Fruit fly (Drosophila melanogaster) whole organism, wandering third instar larva: ENCODE measurements around the gene CG4161.
A peak's percentile ranks its signal among the peaks of the same experiment; 100 is the strongest.

ENCODE experiments used
- Abd-B ChIP-seq: fragments of >200 bp; optimal IDR thresholded peaks from 2 replicates; lab custom pipeline; 2017; ENCODE audit warnings: missing biosample characterization, missing genetic modification characterization
- CG32264 ChIP-seq: fragments of 200-800 bp; sonication (Bioruptor generic); optimal IDR thresholded peaks from 2 replicates; lab custom pipeline; 2016; ENCODE audit warnings: missing biosample characterization, missing genetic modification characterization
- CG9705 ChIP-seq: fragments of 200-800 bp; sonication (Bioruptor generic); optimal IDR thresholded peaks from 2 replicates; lab custom pipeline; 2018; ENCODE audit warnings: missing biosample characterization, mild to moderate bottlenecking, missing genetic modification characterization
- CrebA ChIP-seq: fragments of 200-800 bp; sonication (Bioruptor generic); optimal IDR thresholded peaks from 2 replicates; lab custom pipeline; 2016; ENCODE audit warnings: missing biosample characterization, mild to moderate bottlenecking, missing genetic modification characterization, borderline replicate concordance
- Dfd ChIP-seq: fragments of >200 bp; optimal IDR thresholded peaks from 2 replicates; lab custom pipeline; 2017; ENCODE audit warnings: missing biosample characterization, missing genetic modification characterization
- HLH106 ChIP-seq: fragments of 200-800 bp; optimal IDR thresholded peaks from 3 replicates; lab custom pipeline; 2019; ENCODE audit warnings: missing biosample characterization, mild to moderate bottlenecking, missing genetic modification characterization, moderate library complexity
- Hr78 ChIP-seq: fragments of >200 bp; optimal IDR thresholded peaks from 2 replicates; lab custom pipeline; 2017; ENCODE audit warnings: missing biosample characterization, missing genetic modification characterization
- Hr83 ChIP-seq: fragments of 200-300 bp; sonication (Bioruptor generic); optimal IDR thresholded peaks from 2 replicates; lab custom pipeline; 2016; ENCODE audit warnings: missing biosample characterization, mild to moderate bottlenecking, missing genetic modification characterization, moderate library complexity; ENCODE audit not compliant: poor library complexity, severe bottlenecking
- Jra ChIP-seq: sonication (Bioruptor generic); optimal IDR thresholded peaks from 2 replicates; lab custom pipeline; 2016; ENCODE audit warnings: missing biosample characterization, missing genetic modification characterization
- Mio ChIP-seq: sonication (Bioruptor generic); optimal IDR thresholded peaks from 2 replicates; lab custom pipeline; 2016; ENCODE audit warnings: missing biosample characterization, missing genetic modification characterization
- Myc ChIP-seq: fragments of >200 bp; optimal IDR thresholded peaks from 2 replicates; lab custom pipeline; 2017
- N ChIP-seq: fragments of >200 bp; optimal IDR thresholded peaks from 2 replicates; lab custom pipeline; 2018; ENCODE audit warnings: missing biosample characterization, missing external identifiers, missing genetic modification characterization
- OdsH ChIP-seq: fragments of 200-800 bp; sonication (Bioruptor generic); optimal IDR thresholded peaks from 2 replicates; lab custom pipeline; 2016; ENCODE audit warnings: missing biosample characterization, mild to moderate bottlenecking, missing genetic modification characterization
- Rel ChIP-seq, 2 experiments: fragments of 200-800 bp; sonication (Bioruptor generic) in 1 of 2; optimal IDR thresholded peaks; 2 replicates in 1 of 2; 3 replicates in 1 of 2; lab custom pipeline; 2016 to 2019; ENCODE audit warnings: mild to moderate bottlenecking in 2 of 2, missing biosample characterization in 2 of 2, missing genetic modification characterization in 2 of 2, moderate library complexity in 1 of 2
- Sp1 ChIP-seq: fragments of 200-800 bp; sonication (Bioruptor generic); optimal IDR thresholded peaks from 3 replicates; lab custom pipeline; 2019; ENCODE audit warnings: missing biosample characterization, mild to moderate bottlenecking, missing genetic modification characterization, moderate library complexity
- Vsx2 ChIP-seq: fragments of 200-300, 225-300 bp; sonication (Bioruptor generic); optimal IDR thresholded peaks from 2 replicates; lab custom pipeline; 2018; ENCODE audit warnings: missing biosample characterization, missing genetic modification characterization; ENCODE audit not compliant: partially characterized antibody
- br ChIP-seq: fragments of 200-800 bp; sonication (Bioruptor generic); optimal IDR thresholded peaks from 2 replicates; lab custom pipeline; 2016; ENCODE audit warnings: missing biosample characterization, missing genetic modification characterization
- dl ChIP-seq, 2 experiments: fragments of 175-275, 200-275 bp in 1 of 2; fragments of 200-275 bp in 1 of 2; sonication (Bioruptor generic); optimal IDR thresholded peaks; lab custom pipeline; 2018; ENCODE audit warnings: mild to moderate bottlenecking in 2 of 2, missing biosample characterization in 2 of 2, missing genetic modification characterization in 2 of 2, moderate library complexity in 2 of 2; ENCODE audit not compliant: partially characterized antibody in 2 of 2, insufficient read depth in 1 of 2
- dmrt93B ChIP-seq: fragments of 200-800 bp; sonication (Bioruptor generic); optimal IDR thresholded peaks from 2 replicates; lab custom pipeline; 2018; ENCODE audit warnings: missing biosample characterization, mild to moderate bottlenecking, missing genetic modification characterization
- ey ChIP-seq: fragments of 200-800 bp; sonication (Bioruptor generic); optimal IDR thresholded peaks from 2 replicates; lab custom pipeline; 2016; ENCODE audit warnings: missing biosample characterization, missing genetic modification characterization
- foxo ChIP-seq, 2 experiments: fragments of 200-800 bp; sonication (Bioruptor generic); optimal IDR thresholded peaks; 2 replicates in 1 of 2; 3 replicates in 1 of 2; lab custom pipeline; 2016 to 2017; ENCODE audit warnings: missing biosample characterization in 2 of 2, missing genetic modification characterization in 2 of 2
- fru ChIP-seq: fragments of 200-800 bp; sonication (Bioruptor generic); optimal IDR thresholded peaks from 3 replicates; lab custom pipeline; 2016; ENCODE audit warnings: missing biosample characterization, mild to moderate bottlenecking, missing genetic modification characterization
- h ChIP-seq: fragments of 200-800 bp; sonication (Bioruptor generic); optimal IDR thresholded peaks from 3 replicates; lab custom pipeline; 2016; ENCODE audit warnings: missing biosample characterization, mild to moderate bottlenecking, missing genetic modification characterization
- jim ChIP-seq: fragments of 175-275, 200-325 bp; sonication (Bioruptor generic); optimal IDR thresholded peaks from 2 replicates; lab custom pipeline; 2016; ENCODE audit warnings: missing biosample characterization, mild to moderate bottlenecking, missing genetic modification characterization
- lola ChIP-seq: fragments of >200 bp; optimal IDR thresholded peaks from 2 replicates; lab custom pipeline; 2017; ENCODE audit warnings: missing biosample characterization, missing genetic modification characterization
- pan ChIP-seq: fragments of >200 bp; optimal IDR thresholded peaks from 2 replicates; lab custom pipeline; 2017
- psq ChIP-seq: fragments of 200-800 bp; sonication (Bioruptor generic); optimal IDR thresholded peaks from 3 replicates; lab custom pipeline; 2017; ENCODE audit warnings: missing biosample characterization, mild to moderate bottlenecking, missing genetic modification characterization, moderate library complexity
- rgr ChIP-seq: fragments of 200-800 bp; sonication (Bioruptor generic); optimal IDR thresholded peaks from 3 replicates; lab custom pipeline; 2016; ENCODE audit warnings: missing biosample characterization, mild to moderate bottlenecking, missing genetic modification characterization
- sv ChIP-seq: fragments of 200-800 bp; sonication (Bioruptor generic); optimal IDR thresholded peaks from 3 replicates; lab custom pipeline; 2016; ENCODE audit warnings: missing biosample characterization, missing genetic modification characterization
- tai ChIP-seq: sonication (Bioruptor generic); optimal IDR thresholded peaks from 2 replicates; lab custom pipeline; 2016; ENCODE audit warnings: missing biosample characterization, missing genetic modification characterization
- usp ChIP-seq: fragments of >200 bp; optimal IDR thresholded peaks from 2 replicates; lab custom pipeline; 2017; ENCODE audit warnings: missing biosample characterization, missing genetic modification characterization
- woc ChIP-seq: sonication (Bioruptor generic); optimal IDR thresholded peaks from 2 replicates; lab custom pipeline; 2016; ENCODE audit warnings: missing biosample characterization, mild to moderate bottlenecking, missing genetic modification characterization

The CG4161 gene

dm6 chr2L:15465121-15465520, 32.0 kb downstream of the CG4161 start:
- no peak for TF ChIP-seq CG32264 (GFP tag; lab: Kevin White, UChicago)
- TF ChIP-seq fru (GFP tag; lab: Kevin White, UChicago) = no peak
- TF ChIP-seq psq (GFP tag; lab: Kevin White, UChicago) = no peak
- TF ChIP-seq dl (GFP tag; optimal IDR thresholded peaks at IDR 0.05; lab: Kevin White, UChicago; ENCODE audit: insufficient read depth in 1 of 2, partially characterized antibody in 2 of 2) = no peak
- no peak for TF ChIP-seq br (GFP tag; lab: Kevin White, UChicago)
- no peak for TF ChIP-seq pan (lab: Kevin White, UChicago)
- TF ChIP-seq Abd-B (GFP tag; lab: Kevin White, UChicago) = no peak
- peak; percentile 13 for TF ChIP-seq h (GFP tag; lab: Kevin White, UChicago)
- TF ChIP-seq Jra (GFP tag; lab: Kevin White, UChicago) = no peak
- TF ChIP-seq Vsx2 = no peak
- TF ChIP-seq Dfd (GFP tag; lab: Kevin White, UChicago) = no peak
- no peak for TF ChIP-seq HLH106 (tag; lab: Kevin White, UChicago)
- TF ChIP-seq rgr (GFP tag; lab: Kevin White, UChicago) = no peak
- no peak for TF ChIP-seq Mio
- no peak for TF ChIP-seq lola (GFP tag; lab: Kevin White, UChicago)
- TF ChIP-seq ey (GFP tag; lab: Kevin White, UChicago) = peak; percentile 5
- TF ChIP-seq woc (GFP tag; lab: Kevin White, UChicago) = no peak
- TF ChIP-seq foxo (GFP tag; optimal IDR thresholded peaks at IDR 0.05; lab: Kevin White, UChicago) = peak in 1 of 2 experiments; percentile 19
- TF ChIP-seq Hr83 (GFP tag; lab: Kevin White, UChicago) = no peak
- no peak for TF ChIP-seq CG9705 (GFP tag; lab: Kevin White, UChicago)
- no peak for TF ChIP-seq OdsH (GFP tag; lab: Kevin White, UChicago)
- no peak for TF ChIP-seq Rel (GFP tag; optimal IDR thresholded peaks at IDR 0.05; lab: Kevin White, UChicago)
- TF ChIP-seq Rel (tag; optimal IDR thresholded peaks at IDR 0.05; lab: Kevin White, UChicago) = no peak
- TF ChIP-seq CrebA (GFP tag; lab: Kevin White, UChicago) = no peak
- TF ChIP-seq, all 38 proteins: peak for 3

DNA sequence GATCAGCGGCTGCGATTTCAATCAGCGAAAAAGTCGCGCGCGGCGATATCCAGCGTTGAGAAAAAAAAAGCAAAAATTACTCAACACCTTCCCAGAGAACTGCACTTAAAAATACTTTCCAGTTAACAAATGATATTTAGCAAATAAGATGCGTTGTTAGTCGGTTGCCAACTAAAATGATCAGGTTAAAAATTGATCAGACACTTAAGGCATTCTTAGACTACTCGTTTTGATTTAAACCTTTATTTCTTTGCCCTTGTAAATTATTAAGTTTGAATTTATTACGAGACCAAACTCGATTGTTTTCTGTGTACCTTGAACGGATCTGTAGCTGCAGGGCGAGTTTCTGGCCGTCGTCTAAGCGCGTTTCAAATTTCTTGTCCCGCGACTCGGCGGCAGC, 32.8 kb downstream of the CG4161 start:
- TF ChIP-seq h (GFP tag; lab: Kevin White, UChicago) (peak; percentile 36), HLH106 (tag; lab: Kevin White, UChicago) (peak; percentile 17), CG9705 (GFP tag; lab: Kevin White, UChicago) (no peak), OdsH (GFP tag; lab: Kevin White, UChicago) (peak; percentile 33), pan (lab: Kevin White, UChicago) (no peak), Hr78 (GFP tag; lab: Kevin White, UChicago) (no peak), Myc (no peak), Hr83 (GFP tag; lab: Kevin White, UChicago) (no peak), foxo (GFP tag; optimal IDR thresholded peaks at IDR 0.05; lab: Kevin White, UChicago) (peak in 1 of 2 experiments; percentile 56), N (GFP tag; lab: Kevin White, UChicago) (no peak), CG32264 (GFP tag; lab: Kevin White, UChicago) (no peak), Sp1 (GFP tag; lab: Kevin White, UChicago) (peak; percentile 0), CrebA (GFP tag; lab: Kevin White, UChicago) (no peak), fru (GFP tag; lab: Kevin White, UChicago) (peak; percentile 62), Mio (no peak), woc (GFP tag; lab: Kevin White, UChicago) (peak; percentile 26), ey (GFP tag; lab: Kevin White, UChicago) (peak; percentile 24), dmrt93B (GFP tag; lab: Kevin White, UChicago) (no peak), usp (GFP tag; lab: Kevin White, UChicago) (no peak), rgr (GFP tag; lab: Kevin White, UChicago) (peak; percentile 36), sv (GFP tag; lab: Kevin White, UChicago) (no peak), Vsx2 (no peak), Jra (GFP tag; lab: Kevin White, UChicago) (no peak)

DNA sequence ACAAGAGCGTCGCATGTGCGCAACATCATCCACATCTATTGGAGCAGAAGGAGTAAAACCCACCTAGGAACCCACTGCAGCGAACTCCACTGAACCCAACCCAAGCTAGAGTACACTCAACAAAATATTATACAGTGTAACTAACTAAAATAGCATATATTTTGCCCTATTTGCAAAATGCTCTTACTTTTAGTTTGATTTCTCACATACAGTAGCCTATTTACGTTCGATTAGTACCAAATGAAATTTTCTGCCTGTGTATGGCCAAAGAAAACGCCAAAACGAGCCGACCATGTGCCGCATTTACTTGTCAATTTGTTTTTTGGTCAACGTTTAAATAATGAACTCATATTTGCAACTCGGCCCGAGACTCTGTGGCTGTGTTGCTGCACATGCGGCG, 35.7 kb downstream of the CG4161 start:
- TF ChIP-seq dmrt93B (GFP tag; lab: Kevin White, UChicago) (no peak), h (GFP tag; lab: Kevin White, UChicago) (no peak), jim (GFP tag; lab: Kevin White, UChicago) (no peak), Hr83 (GFP tag; lab: Kevin White, UChicago) (no peak), usp (GFP tag; lab: Kevin White, UChicago) (no peak), tai (GFP tag; lab: Kevin White, UChicago) (no peak), rgr (GFP tag; lab: Kevin White, UChicago) (no peak), Abd-B (GFP tag; lab: Kevin White, UChicago) (no peak), CG9705 (GFP tag; lab: Kevin White, UChicago) (no peak)
